Worm (Caenorhabditis elegans): ENCODE results near the gene F46C5.1.

DNA sequence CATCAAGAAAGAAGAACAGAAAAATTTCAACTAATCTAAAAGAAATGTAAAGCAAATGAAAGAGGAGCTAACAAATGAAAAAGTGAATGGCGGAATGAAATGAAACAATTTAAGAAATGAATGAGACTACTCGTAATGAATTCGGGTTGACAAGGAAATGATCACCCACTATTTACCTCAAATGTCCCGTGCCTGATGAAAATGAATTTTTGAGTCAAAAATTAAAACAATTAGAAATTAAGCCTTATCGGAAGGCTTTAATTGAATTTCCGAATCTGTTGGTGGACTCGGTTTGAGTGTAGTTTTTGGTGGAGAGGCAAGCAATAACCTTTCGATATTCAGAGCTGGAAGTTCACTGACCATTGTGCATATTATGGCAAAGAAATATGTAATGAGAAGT, 28.0 kb upstream of the F46C5.1 start:
- TF ChIP-seq pha-4 (tag; optimal IDR thresholded peaks at IDR 0.05) = no peak
- TF ChIP-seq nfya-1 (tag; optimal IDR thresholded peaks at IDR 0.05; ENCODE audit: borderline replicate concordance, insufficient read depth) = no peak
- no peak for TF ChIP-seq F10E7.11 (tag; optimal IDR thresholded peaks at IDR 0.05)
- TF ChIP-seq unc-62 (GFP tag; optimal IDR thresholded peaks at IDR 0.05) = no peak
- no peak for TF ChIP-seq F57A8.1 (GFP tag; optimal IDR thresholded peaks at IDR 0.05)
- no peak for TF ChIP-seq him-1 (tag; optimal IDR thresholded peaks at IDR 0.05)
- no peak for TF ChIP-seq efl-1 (GFP tag; optimal IDR thresholded peaks at IDR 0.05)

Data from whole organism, young adult.